Fruit fly (Drosophila melanogaster) whole organism, prepupa: ENCODE results near the gene Best2.

Experiments
- CG10631 ChIP-seq: fragments of 200-800 bp; sonication (Bioruptor generic); optimal IDR thresholded peaks from 2 replicates; lab custom pipeline; 2016; ENCODE audit warnings: missing biosample characterization, missing genetic modification characterization
- CG11762 ChIP-seq: fragments of 200-800 bp; sonication (Bioruptor generic); optimal IDR thresholded peaks from 3 replicates; lab custom pipeline; 2016; ENCODE audit warnings: missing biosample characterization, missing genetic modification characterization; ENCODE audit not compliant: insufficient read depth
- CG11902 ChIP-seq: fragments of 200-800 bp; sonication (Bioruptor generic); optimal IDR thresholded peaks from 3 replicates; lab custom pipeline; 2016; ENCODE audit warnings: missing biosample characterization, missing genetic modification characterization
- CG15336 ChIP-seq: fragments of 200-800 bp; sonication (Bioruptor generic); IDR thresholded peaks from 2 replicates; pipeline ENCODE4 v1.3.6; 2022; ENCODE audit warnings: missing biosample characterization, missing genetic modification characterization
- CG1621 ChIP-seq: fragments of 200-800 bp; sonication (Bioruptor generic); optimal IDR thresholded peaks from 3 replicates; lab custom pipeline; 2018; ENCODE audit warnings: missing biosample characterization, mild to moderate bottlenecking, missing genetic modification characterization
- CG16779 ChIP-seq: fragments of 200-800 bp; sonication (Bioruptor generic); optimal IDR thresholded peaks from 3 replicates; lab custom pipeline; 2017; ENCODE audit warnings: missing biosample characterization, mild to moderate bottlenecking, missing genetic modification characterization
- CG3032 ChIP-seq: fragments of 200-800 bp; optimal IDR thresholded peaks from 2 replicates; lab custom pipeline; 2019; ENCODE audit warnings: missing biosample characterization, mild to moderate bottlenecking, missing genetic modification characterization, moderate library complexity
- CG32006 ChIP-seq: fragments of 200-800 bp; sonication (Bioruptor generic); optimal IDR thresholded peaks from 3 replicates; lab custom pipeline; 2017; ENCODE audit warnings: missing biosample characterization, mild to moderate bottlenecking, missing genetic modification characterization
- CG34406 ChIP-seq: fragments of 200-800 bp; sonication (Bioruptor generic); optimal IDR thresholded peaks from 3 replicates; lab custom pipeline; 2016; ENCODE audit warnings: missing biosample characterization, missing genetic modification characterization
- CG3919 ChIP-seq: fragments of 200-800 bp; sonication (Bioruptor generic); optimal IDR thresholded peaks from 3 replicates; lab custom pipeline; 2016; ENCODE audit warnings: missing biosample characterization, missing genetic modification characterization
- CG4318 ChIP-seq: fragments of 200-800 bp; sonication (Bioruptor generic); optimal IDR thresholded peaks from 3 replicates; lab custom pipeline; 2017; ENCODE audit warnings: missing biosample characterization, mild to moderate bottlenecking, missing genetic modification characterization
- CG6163 ChIP-seq: fragments of 200-800 bp; sonication (Bioruptor generic); IDR thresholded peaks from 3 replicates; pipeline ENCODE4 v1.3.6; 2022; ENCODE audit warnings: missing biosample characterization, missing genetic modification characterization
- CG6276 ChIP-seq: fragments of 200-800 bp; sonication (Bioruptor generic); optimal IDR thresholded peaks from 2 replicates; lab custom pipeline; 2017; ENCODE audit warnings: missing biosample characterization, mild to moderate bottlenecking, missing genetic modification characterization
- CG6792 ChIP-seq: fragments of 200-800 bp; sonication (Bioruptor generic); optimal IDR thresholded peaks from 3 replicates; lab custom pipeline; 2016; ENCODE audit warnings: missing biosample characterization, missing genetic modification characterization
- CG6808 ChIP-seq: fragments of 200-800 bp; sonication (Bioruptor generic); optimal IDR thresholded peaks from 3 replicates; lab custom pipeline; 2017; ENCODE audit warnings: missing biosample characterization, missing genetic modification characterization, mild to moderate bottlenecking, moderate library complexity, missing genetic modification reagents
- CG6854 ChIP-seq: fragments of 200-800 bp; sonication (Bioruptor generic); optimal IDR thresholded peaks from 2 replicates; lab custom pipeline; 2017; ENCODE audit warnings: missing biosample characterization, mild to moderate bottlenecking, missing genetic modification characterization
- CG7368 ChIP-seq: fragments of 200-800 bp; sonication (Bioruptor generic); optimal IDR thresholded peaks from 3 replicates; lab custom pipeline; 2016; ENCODE audit warnings: missing biosample characterization, missing genetic modification characterization
- CG8119 ChIP-seq: fragments of 200-800 bp; sonication (Bioruptor generic); IDR thresholded peaks from 3 replicates; pipeline ENCODE4 v1.3.6; 2022; ENCODE audit warnings: missing biosample characterization, missing genetic modification characterization
- CG9139 ChIP-seq: fragments of 200-800 bp; sonication (Bioruptor generic); optimal IDR thresholded peaks from 3 replicates; lab custom pipeline; 2017; ENCODE audit warnings: missing biosample characterization, mild to moderate bottlenecking, missing genetic modification characterization
- Eip93F ChIP-seq: fragments of 200-800 bp; sonication (Bioruptor generic); optimal IDR thresholded peaks from 2 replicates; lab custom pipeline; 2016; ENCODE audit warnings: missing biosample characterization, mild to moderate bottlenecking, missing genetic modification characterization
- Ets21C ChIP-seq: fragments of 200-800 bp; sonication (Bioruptor generic); optimal IDR thresholded peaks from 3 replicates; lab custom pipeline; 2016; ENCODE audit warnings: missing biosample characterization, missing genetic modification characterization
- Ets96B ChIP-seq: fragments of 200-800 bp; optimal IDR thresholded peaks from 2 replicates; lab custom pipeline; 2019; ENCODE audit warnings: missing biosample characterization, mild to moderate bottlenecking, missing genetic modification characterization, moderate library complexity
- Gug ChIP-seq: fragments of 200-800 bp; sonication (Bioruptor generic); IDR thresholded peaks from 2 replicates; pipeline ENCODE4 v1.3.6; 2022; ENCODE audit warnings: missing biosample characterization, missing genetic modification characterization
- Hr38 ChIP-seq: sonication (Bioruptor generic); optimal IDR thresholded peaks from 2 replicates; lab custom pipeline; 2016; ENCODE audit warnings: missing biosample characterization, missing genetic modification characterization
- Hr39 ChIP-seq: fragments of 200-800 bp; sonication (Bioruptor generic); optimal IDR thresholded peaks from 2 replicates; lab custom pipeline; 2016; ENCODE audit warnings: missing biosample characterization, missing genetic modification characterization
- Hr4 ChIP-seq: fragments of 200-800 bp; sonication (Bioruptor generic); optimal IDR thresholded peaks from 3 replicates; lab custom pipeline; 2016; ENCODE audit warnings: missing biosample characterization, missing genetic modification characterization
- Lpt ChIP-seq: fragments of 200-800 bp; sonication (Bioruptor generic); optimal IDR thresholded peaks from 3 replicates; lab custom pipeline; 2016; ENCODE audit warnings: missing biosample characterization, missing genetic modification characterization
- Met ChIP-seq: fragments of 200-800 bp; sonication (Bioruptor generic); optimal IDR thresholded peaks from 3 replicates; lab custom pipeline; 2016; ENCODE audit warnings: missing biosample characterization, missing genetic modification characterization
- Smox ChIP-seq: fragments of 200-800 bp; sonication (Bioruptor generic); optimal IDR thresholded peaks from 3 replicates; lab custom pipeline; 2016; ENCODE audit warnings: missing biosample characterization, missing genetic modification characterization
- Sox102F ChIP-seq: fragments of 200-800 bp; sonication (Bioruptor generic); optimal IDR thresholded peaks from 2 replicates; lab custom pipeline; 2016; ENCODE audit warnings: missing biosample characterization, mild to moderate bottlenecking, missing genetic modification characterization
- Sox14 ChIP-seq: fragments of 200-800 bp; sonication (Bioruptor generic); optimal IDR thresholded peaks from 3 replicates; lab custom pipeline; 2016; ENCODE audit warnings: missing biosample characterization, missing genetic modification characterization
- achi ChIP-seq: fragments of 200-800 bp; sonication (Bioruptor generic); optimal IDR thresholded peaks from 3 replicates; lab custom pipeline; 2016; ENCODE audit warnings: missing biosample characterization, missing genetic modification characterization
- acj6 ChIP-seq: fragments of 200-800 bp; sonication (Bioruptor generic); optimal IDR thresholded peaks from 3 replicates; lab custom pipeline; 2016; ENCODE audit warnings: missing biosample characterization, missing genetic modification characterization
- dac ChIP-seq: fragments of 200-800 bp; sonication (Bioruptor generic); optimal IDR thresholded peaks from 2 replicates; lab custom pipeline; 2017; ENCODE audit warnings: missing biosample characterization, mild to moderate bottlenecking, missing genetic modification characterization
- dsx ChIP-seq: fragments of 200-800 bp; optimal IDR thresholded peaks from 3 replicates; lab custom pipeline; 2019; ENCODE audit warnings: missing biosample characterization, mild to moderate bottlenecking, missing genetic modification characterization, moderate library complexity; ENCODE audit not compliant: poor library complexity, severe bottlenecking
- esn ChIP-seq: fragments of 200-800 bp; sonication (Bioruptor generic); optimal IDR thresholded peaks from 2 replicates; lab custom pipeline; 2016; ENCODE audit warnings: missing biosample characterization, mild to moderate bottlenecking, missing genetic modification characterization, moderate library complexity
- fd59A ChIP-seq: fragments of 200-800 bp; sonication (Bioruptor generic); optimal IDR thresholded peaks from 2 replicates; lab custom pipeline; 2017; ENCODE audit warnings: missing biosample characterization, mild to moderate bottlenecking, missing genetic modification characterization, missing genetic modification reagents
- fd85E ChIP-seq: fragments of 200-800 bp; sonication (Bioruptor generic); optimal IDR thresholded peaks from 3 replicates; lab custom pipeline; 2016; ENCODE audit warnings: missing biosample characterization, missing genetic modification characterization
- fkh ChIP-seq: fragments of 200-800 bp; sonication (Bioruptor generic); optimal IDR thresholded peaks from 3 replicates; lab custom pipeline; 2017; ENCODE audit warnings: missing biosample characterization, mild to moderate bottlenecking, missing genetic modification characterization, moderate library complexity
- lz ChIP-seq: fragments of 200-800 bp; sonication (Bioruptor generic); optimal IDR thresholded peaks from 3 replicates; lab custom pipeline; 2016; ENCODE audit warnings: missing biosample characterization, missing genetic modification characterization
- net ChIP-seq: fragments of 200-800 bp; sonication (Bioruptor generic); optimal IDR thresholded peaks from 3 replicates; lab custom pipeline; 2016; ENCODE audit warnings: missing biosample characterization, missing genetic modification characterization
- pdm3 ChIP-seq: fragments of 200-800 bp; sonication (Bioruptor generic); optimal IDR thresholded peaks from 3 replicates; lab custom pipeline; 2016; ENCODE audit warnings: missing biosample characterization, missing genetic modification characterization
- salr ChIP-seq, 2 experiments: fragments of 200-800 bp; sonication (Bioruptor generic); optimal IDR thresholded peaks; 3 replicates each; lab custom pipeline; 2016 to 2018; ENCODE audit warnings: missing biosample characterization in 2 of 2, missing genetic modification characterization in 2 of 2, mild to moderate bottlenecking in 1 of 2
- spab ChIP-seq: fragments of 200-800 bp; sonication (Bioruptor generic); optimal IDR thresholded peaks from 2 replicates; lab custom pipeline; 2017; ENCODE audit warnings: missing biosample characterization, mild to moderate bottlenecking, missing genetic modification characterization, missing genetic modification reagents
- svp ChIP-seq: fragments of 200-800 bp; sonication (Bioruptor generic); peaks from one replicate; lab custom pipeline; 2016; ENCODE audit warnings: missing biosample characterization, missing genetic modification characterization
- topi ChIP-seq: fragments of 200-800 bp; sonication (Bioruptor generic); optimal IDR thresholded peaks from 3 replicates; lab custom pipeline; 2016; ENCODE audit warnings: missing biosample characterization, missing genetic modification characterization
- vri ChIP-seq: fragments of 200-800 bp; sonication (Bioruptor generic); optimal IDR thresholded peaks from 3 replicates; lab custom pipeline; 2016; ENCODE audit warnings: missing biosample characterization, mild to moderate bottlenecking, missing genetic modification characterization

Best2 gene

dm6 chr3L:6218517-6219155 lies 37.8 kb downstream of the Best2 start (continued):
- TF ChIP-seq CG9139 (GFP tag; lab: Kevin White, UChicago) (peak; percentile 55), CG6163 (GFP tag; lab: Robert Waterston, UW) (peak; percentile 71; the same call in 2 of the 3 replicates), Hr38 (GFP tag; lab: Kevin White, UChicago) (no peak), lz (GFP tag; lab: Kevin White, UChicago) (no peak), CG3919 (GFP tag; lab: Kevin White, UChicago) (no peak), Lpt (no peak), fkh (GFP tag; lab: Kevin White, UChicago) (peak; percentile 81), CG32006 (GFP tag; lab: Kevin White, UChicago) (no peak), CG11902 (GFP tag; lab: Kevin White, UChicago) (no peak), CG10631 (GFP tag; lab: Kevin White, UChicago) (no peak), acj6 (GFP tag; lab: Kevin White, UChicago) (no peak), CG8119 (GFP tag; lab: Robert Waterston, UW) (peak; percentile 49; the same call in 2 of the 3 replicates), Sox102F (GFP tag; lab: Kevin White, UChicago) (peak; percentile 8), fd85E (GFP tag; lab: Kevin White, UChicago) (no peak), CG11762 (GFP tag; lab: Kevin White, UChicago) (no peak), CG15336 (GFP tag; lab: Robert Waterston, UW) (peak; percentile 66; the same call in 1 of the 2 replicates), Ets96B (peak; percentile 21), Ets21C (GFP tag; lab: Kevin White, UChicago) (no peak), CG34406 (GFP tag; lab: Kevin White, UChicago) (no peak), salr (GFP tag; optimal IDR thresholded peaks at IDR 0.05; lab: Kevin White, UChicago) (no peak), CG7368 (GFP tag; lab: Kevin White, UChicago) (no peak), spab (GFP tag; lab: Kevin White, UChicago) (peak; percentile 18), CG6276 (peak; percentile 1), Eip93F (no peak)

- TF ChIP-seq fkh (GFP tag; lab: Kevin White, UChicago) (peak; percentile 9), Hr4 (no peak), CG6854 (GFP tag; lab: Kevin White, UChicago) (peak; percentile 37), acj6 (GFP tag; lab: Kevin White, UChicago) (no peak), Met (no peak), svp (GFP tag; lab: Kevin White, UChicago) (peak; percentile 67), salr (GFP tag; optimal IDR thresholded peaks at IDR 0.05; lab: Kevin White, UChicago) (no peak), dac (GFP tag; lab: Kevin White, UChicago) (no peak), Gug (GFP tag; lab: Robert Waterston, UW) (no peak), CG6163 (GFP tag; lab: Robert Waterston, UW) (peak; percentile 52; the same call in 2 of the 3 replicates), topi (no peak), CG10631 (GFP tag; lab: Kevin White, UChicago) (no peak), CG3032 (tag; lab: Kevin White, UChicago) (no peak), CG1621 (tag; lab: Kevin White, UChicago) (no peak), Sox14 (GFP tag; lab: Kevin White, UChicago) (no peak), Lpt (no peak), Hr39 (GFP tag; lab: Kevin White, UChicago) (no peak), esn (GFP tag; lab: Kevin White, UChicago) (no peak), Hr38 (GFP tag; lab: Kevin White, UChicago) (no peak), CG34406 (GFP tag; lab: Kevin White, UChicago) (no peak), dsx (GFP tag; lab: Kevin White, UChicago) (no peak), CG6792 (no peak), CG4318 (GFP tag; lab: Kevin White, UChicago) (no peak), vri (GFP tag; lab: Kevin White, UChicago) (peak; percentile 25), CG32006 (GFP tag; lab: Kevin White, UChicago) (no peak), CG6808 (no peak), Sox102F (GFP tag; lab: Kevin White, UChicago) (peak; percentile 35), pdm3 (no peak), CG11902 (GFP tag; lab: Kevin White, UChicago) (no peak), net (GFP tag; lab: Kevin White, UChicago) (no peak), fd59A (no peak), Eip93F (no peak), fd85E (GFP tag; lab: Kevin White, UChicago) (no peak), achi (peak; percentile 7), lz (GFP tag; lab: Kevin White, UChicago) (no peak), CG9139 (GFP tag; lab: Kevin White, UChicago) (no peak), CG16779 (tag; lab: Kevin White, UChicago) (no peak), Smox (GFP tag; lab: Kevin White, UChicago) (no peak)
Observed at dm6 chr3L:6217806-6218205, 38.7 kb downstream of the Best2 start, which contains the start of gene LanA. Gene LanA, minus strand, starts transcription at chr3L:6218022.
